Worm (Caenorhabditis elegans) whole organism, L4 larva: ENCODE data around the gene F59G1.4.
A peak's percentile ranks its signal among the peaks of the same experiment; 100 is the strongest.

Source experiments
- T20F7.1 ChIP-seq: fragments of 200-800 bp; sonication (Bioruptor generic); optimal IDR thresholded peaks from 2 replicates; lab custom pipeline; 2018; ENCODE audit warnings: mild to moderate bottlenecking, missing genetic modification characterization, missing compliant biosample characterization
- aha-1 ChIP-seq: fragments of 150-350 bp; peaks from one replicate; lab custom pipeline; 2014; ENCODE audit warnings: missing biosample characterization, missing genetic modification characterization
- ama-1 ChIP-seq: fragments of 150-350 bp; optimal IDR thresholded peaks from 2 replicates; lab custom pipeline; 2014; ENCODE audit warnings: inconsistent platforms, mixed read lengths
- attf-4 ChIP-seq: sonication (generic microtip); optimal IDR thresholded peaks from 3 replicates; lab custom pipeline; 2017; ENCODE audit warnings: missing biosample characterization, missing genetic modification characterization
- ceh-20 ChIP-seq: fragments of 200-800 bp; sonication (Bioruptor generic); IDR thresholded peaks from 2 replicates; pipeline ENCODE4 v1.3.6; 2022; ENCODE audit warnings: missing genetic modification reagents, missing genetic modification characterization, missing compliant biosample characterization
- ceh-44 ChIP-seq: fragments of 200-800 bp; sonication (Bioruptor generic); IDR thresholded peaks from 2 replicates; pipeline ENCODE4 v1.3.6; 2022; ENCODE audit warnings: missing genetic modification reagents, missing genetic modification characterization, missing compliant biosample characterization
- daf-12 ChIP-seq: fragments of 150-350 bp; optimal IDR thresholded peaks from 2 replicates; lab custom pipeline; 2014; ENCODE audit warnings: missing biosample characterization, missing genetic modification reagents, missing genetic modification characterization
- daf-16 ChIP-seq, 3 experiments: sonication (generic microtip); optimal IDR thresholded peaks; 2 replicates each; lab custom pipeline; 2016 to 2017; ENCODE audit warnings: missing genetic modification characterization in 3 of 3, missing genetic modification reagents in 3 of 3, mild to moderate bottlenecking in 2 of 3, missing compliant biosample characterization in 2 of 3, missing biosample characterization in 1 of 3, moderate library complexity in 1 of 3
- egl-27 ChIP-seq: sonication (generic microtip); optimal IDR thresholded peaks from 3 replicates; lab custom pipeline; 2017; ENCODE audit warnings: missing biosample characterization, missing genetic modification reagents, missing genetic modification characterization
- fos-1 ChIP-seq: fragments of 150-350 bp; optimal IDR thresholded peaks from 2 replicates; lab custom pipeline; 2014; ENCODE audit warnings: missing biosample characterization, missing genetic modification characterization
- hlh-30 ChIP-seq: sonication (generic microtip); optimal IDR thresholded peaks from 2 replicates; lab custom pipeline; 2017; ENCODE audit warnings: antibody characterized with exemption, mild to moderate bottlenecking, missing genetic modification characterization, missing compliant biosample characterization; ENCODE audit not compliant: insufficient read depth
- mep-1 ChIP-seq: fragments of 150-350 bp; sonication (generic microtip); optimal IDR thresholded peaks from 3 replicates; lab custom pipeline; 2014; ENCODE audit warnings: missing biosample characterization, missing genetic modification characterization
- nhr-10 ChIP-seq: fragments of 150-350 bp; optimal IDR thresholded peaks from 2 replicates; lab custom pipeline; 2014; ENCODE audit warnings: missing biosample characterization, missing genetic modification characterization
- nhr-6 ChIP-seq: fragments of 150-350 bp; optimal IDR thresholded peaks from 2 replicates; lab custom pipeline; 2014; ENCODE audit warnings: missing biosample characterization, missing genetic modification characterization
- pqm-1 ChIP-seq: sonication (generic microtip); optimal IDR thresholded peaks from 2 replicates; lab custom pipeline; 2017; ENCODE audit warnings: missing biosample characterization, missing genetic modification characterization
- sdz-12 ChIP-seq: fragments of 200-800 bp; sonication (Bioruptor generic); optimal IDR thresholded peaks from 2 replicates; lab custom pipeline; 2018; ENCODE audit warnings: mild to moderate bottlenecking, missing genetic modification characterization, missing compliant biosample characterization
- spr-3 ChIP-seq: fragments of 200-800 bp; sonication (Bioruptor generic); optimal IDR thresholded peaks from 2 replicates; lab custom pipeline; 2018; ENCODE audit warnings: mild to moderate bottlenecking, missing genetic modification characterization, missing compliant biosample characterization
- unc-62 ChIP-seq, 3 experiments: fragments of 150-350 bp in 1 of 3; sonication (generic microtip); optimal IDR thresholded peaks in 2 of 3; peaks in 1 of 3; 1 replicate in 1 of 3; 2 replicates in 2 of 3; lab custom pipeline; 2014 to 2017; ENCODE audit warnings: missing biosample characterization in 3 of 3, missing genetic modification characterization in 3 of 3, missing genetic modification reagents in 3 of 3, missing genotype in 1 of 3
- ztf-11 ChIP-seq: fragments of 150-350 bp; optimal IDR thresholded peaks from 2 replicates; lab custom pipeline; 2014; ENCODE audit warnings: missing biosample characterization, missing genetic modification characterization
- ztf-7 ChIP-seq: fragments of 150-350 bp; optimal IDR thresholded peaks from 2 replicates; lab custom pipeline; 2014; ENCODE audit warnings: missing biosample characterization, missing genetic modification characterization

The F59G1.4 gene

ce11 chrII:5951745-5952144 is 55.8 kb downstream of the F59G1.4 start:
- TF ChIP-seq sdz-12 (GFP tag; lab: Kevin White, UChicago) (no peak), aha-1 (peak; percentile 92)

- no peak for TF ChIP-seq daf-16 (GFP tag; optimal IDR thresholded peaks at IDR 0.05; lab: Kevin White, UChicago)
- TF ChIP-seq daf-16 (tag; optimal IDR thresholded peaks at IDR 0.05; lab: Kevin White, UChicago): no peak
- TF ChIP-seq mep-1 (tag; lab: Kevin White, UChicago): peak; percentile 33
- peak in 1 of 2 experiments; percentile 88 for TF ChIP-seq unc-62 (GFP tag; optimal IDR thresholded peaks at IDR 0.05 in 1 of 2; lab: Kevin White, UChicago)
- no peak for TF ChIP-seq unc-62 (tag; optimal IDR thresholded peaks at IDR 0.05; lab: Kevin White, UChicago)
- TF ChIP-seq nhr-10 (tag; lab: Kevin White, UChicago): no peak
- no peak for TF ChIP-seq T20F7.1 (GFP tag; lab: Kevin White, UChicago)
- no peak for TF ChIP-seq ama-1
- TF ChIP-seq ztf-11 (tag; lab: Kevin White, UChicago): no peak
- no peak for TF ChIP-seq nhr-6 (tag; lab: Kevin White, UChicago)
- peak; percentile 55 for TF ChIP-seq hlh-30 (tag; lab: Kevin White, UChicago)
- no peak for TF ChIP-seq ceh-44
- no peak for TF ChIP-seq spr-3 (GFP tag; lab: Kevin White, UChicago)
- no peak for TF ChIP-seq egl-27 (tag; lab: Kevin White, UChicago)
- no peak for TF ChIP-seq ztf-7 (tag; lab: Kevin White, UChicago)
- no peak for TF ChIP-seq ceh-20
- peak; percentile 31 for TF ChIP-seq aha-1
- no peak for TF ChIP-seq pqm-1 (tag; lab: Kevin White, UChicago)
- TF ChIP-seq fos-1: no peak
- TF ChIP-seq attf-4: no peak
- TF ChIP-seq daf-12: no peak
Measured at ce11 chrII:5952214-5952613, 56.2 kb downstream of the F59G1.4 start.
